Fruit fly (Drosophila melanogaster) whole organism, embryonic: Measurements from ENCODE around the gene Cat.

Experiments
- Atf-2 ChIP-seq: fragments of 200-800 bp; sonication (Bioruptor generic); optimal IDR thresholded peaks from 2 replicates; lab custom pipeline; 2016; ENCODE audit warnings: missing biosample characterization, missing genetic modification characterization
- Atf3 ChIP-seq: fragments of 200-800 bp; sonication (Bioruptor generic); optimal IDR thresholded peaks from 3 replicates; lab custom pipeline; 2016; ENCODE audit warnings: missing biosample characterization, missing genetic modification characterization
- Atf6 ChIP-seq: fragments of 200-800 bp; sonication (Bioruptor generic); IDR thresholded peaks from 2 replicates; pipeline ENCODE4 v1.3.6; 2022; ENCODE audit warnings: missing biosample characterization, missing genetic modification characterization
- CG10147 ChIP-seq: fragments of 200-800 bp; sonication (Bioruptor generic); optimal IDR thresholded peaks from 2 replicates; lab custom pipeline; 2019; ENCODE audit warnings: missing biosample characterization, mild to moderate bottlenecking, missing genetic modification characterization, moderate library complexity
- CG10209 ChIP-seq: fragments of 200-800 bp; sonication (Bioruptor generic); optimal IDR thresholded peaks from 3 replicates; lab custom pipeline; 2017; ENCODE audit warnings: missing biosample characterization, mild to moderate bottlenecking, missing genetic modification characterization, missing genetic modification reagents
- CG10462 ChIP-seq: fragments of 200-800 bp; sonication (Bioruptor generic); optimal IDR thresholded peaks from 2 replicates; lab custom pipeline; 2016; ENCODE audit warnings: missing biosample characterization, missing genetic modification characterization
- CG12219 ChIP-seq: fragments of 200-800 bp; sonication (Bioruptor generic); optimal IDR thresholded peaks from 3 replicates; lab custom pipeline; 2018; ENCODE audit warnings: missing biosample characterization, mild to moderate bottlenecking, missing genetic modification characterization
- CG12391 ChIP-seq: fragments of 200-800 bp; sonication (Bioruptor generic); optimal IDR thresholded peaks from 3 replicates; lab custom pipeline; 2018; ENCODE audit warnings: missing biosample characterization, mild to moderate bottlenecking, missing genetic modification characterization, moderate library complexity
- CG13624 ChIP-seq: fragments of 200-800 bp; sonication (Bioruptor generic); optimal IDR thresholded peaks from 2 replicates; lab custom pipeline; 2016; ENCODE audit warnings: missing biosample characterization, missing genetic modification characterization
- CG14014 ChIP-seq: fragments of 200-800 bp; sonication (Bioruptor generic); IDR thresholded peaks from 2 replicates; pipeline ENCODE4 v1.3.6; 2022; ENCODE audit warnings: missing biosample characterization, missing genetic modification characterization
- CG14441 ChIP-seq: fragments of 200-800 bp; sonication (Bioruptor generic); IDR thresholded peaks from 2 replicates; pipeline ENCODE4 v1.3.6; 2022; ENCODE audit warnings: missing biosample characterization, missing genetic modification characterization
- CG15011 ChIP-seq: fragments of 200-800 bp; sonication (Bioruptor generic); optimal IDR thresholded peaks from 3 replicates; lab custom pipeline; 2018; ENCODE audit warnings: missing biosample characterization, mild to moderate bottlenecking, missing genetic modification characterization
- CG15601 ChIP-seq: fragments of 200-800 bp; sonication (Bioruptor generic); optimal IDR thresholded peaks from 3 replicates; lab custom pipeline; 2019; ENCODE audit warnings: missing biosample characterization, mild to moderate bottlenecking, missing genetic modification characterization, moderate library complexity
- CG1647 ChIP-seq: fragments of 200-800 bp; sonication (Bioruptor generic); optimal IDR thresholded peaks from 3 replicates; lab custom pipeline; 2016; ENCODE audit warnings: missing biosample characterization, missing genetic modification characterization
- CG17186 ChIP-seq: fragments of 200-800 bp; sonication (Bioruptor generic); optimal IDR thresholded peaks from 3 replicates; lab custom pipeline; 2017; ENCODE audit warnings: missing biosample characterization, missing genetic modification reagents, missing genetic modification characterization
- CG17912 ChIP-seq: fragments of 200-800 bp; sonication (Bioruptor generic); optimal IDR thresholded peaks from 2 replicates; lab custom pipeline; 2018; ENCODE audit warnings: missing biosample characterization, mild to moderate bottlenecking, missing genetic modification characterization
- CG18262 ChIP-seq: fragments of 200-800 bp; optimal IDR thresholded peaks from 3 replicates; lab custom pipeline; 2019; ENCODE audit warnings: missing biosample characterization, mild to moderate bottlenecking, missing genetic modification characterization, moderate library complexity
- CG2678 ChIP-seq: fragments of 200-800 bp; sonication (Bioruptor generic); optimal IDR thresholded peaks from 3 replicates; lab custom pipeline; 2019; ENCODE audit warnings: missing biosample characterization, mild to moderate bottlenecking, missing genetic modification characterization, moderate library complexity
- CG33557 ChIP-seq: fragments of 200-800 bp; sonication (Bioruptor generic); optimal IDR thresholded peaks from 2 replicates; lab custom pipeline; 2019; ENCODE audit warnings: missing biosample characterization, mild to moderate bottlenecking, missing genetic modification characterization, moderate library complexity
- CG34422 ChIP-seq: fragments of 200-800 bp; sonication (Bioruptor generic); IDR thresholded peaks from 3 replicates; pipeline ENCODE4 v1.3.6; 2022; ENCODE audit warnings: missing biosample characterization, missing genetic modification characterization
- CG4282 ChIP-seq: fragments of 200-800 bp; sonication (Bioruptor generic); optimal IDR thresholded peaks from 2 replicates; lab custom pipeline; 2016; ENCODE audit warnings: missing biosample characterization, missing genetic modification characterization
- CG6654 ChIP-seq: fragments of 200-800 bp; sonication (Bioruptor generic); optimal IDR thresholded peaks from 2 replicates; lab custom pipeline; 2017; ENCODE audit warnings: missing biosample characterization, mild to moderate bottlenecking, missing genetic modification characterization
- CG6765 ChIP-seq: fragments of 200-800 bp; sonication (Bioruptor generic); optimal IDR thresholded peaks from 3 replicates; lab custom pipeline; 2017; ENCODE audit warnings: missing biosample characterization, mild to moderate bottlenecking, missing genetic modification characterization
- CG9932 ChIP-seq: fragments of 200-800 bp; sonication (Bioruptor generic); IDR thresholded peaks from 2 replicates; pipeline ENCODE4 v1.3.6; 2022; ENCODE audit warnings: missing biosample characterization, missing genetic modification characterization
- CoRest ChIP-seq: fragments of 200-800 bp; sonication (Bioruptor generic); optimal IDR thresholded peaks from 3 replicates; lab custom pipeline; 2018; ENCODE audit warnings: missing biosample characterization, mild to moderate bottlenecking, missing genetic modification characterization, moderate library complexity
- Eip74EF ChIP-seq, 2 experiments: fragments of 200-800 bp in 1 of 2; fragments of >200 bp in 1 of 2; sonication (Bioruptor generic) in 1 of 2; optimal IDR thresholded peaks; 2 replicates each; lab custom pipeline; 2017 to 2019; ENCODE audit warnings: missing biosample characterization in 2 of 2, missing genetic modification characterization in 2 of 2, mild to moderate bottlenecking in 1 of 2, moderate library complexity in 1 of 2
- HLH3B ChIP-seq: fragments of 200-800 bp; sonication (Bioruptor generic); IDR thresholded peaks from 2 replicates; pipeline ENCODE4 v1.3.6; 2022; ENCODE audit warnings: missing biosample characterization, missing genetic modification characterization
- Hsf ChIP-seq: fragments of 200-800 bp; sonication (Bioruptor generic); optimal IDR thresholded peaks from 3 replicates; lab custom pipeline; 2016; ENCODE audit warnings: missing biosample characterization, missing genetic modification characterization
- Lhr ChIP-seq: fragments of 200-800 bp; sonication (Bioruptor generic); optimal IDR thresholded peaks from 3 replicates; lab custom pipeline; 2017; ENCODE audit warnings: mild to moderate bottlenecking, missing biosample characterization, missing genetic modification reagents, missing genetic modification characterization
- Opbp ChIP-seq: fragments of 200-800 bp; sonication (Bioruptor generic); IDR thresholded peaks from 3 replicates; pipeline ENCODE4 v1.3.6; 2022; ENCODE audit warnings: missing biosample characterization, missing genetic modification characterization; ENCODE audit not compliant: partially characterized antibody
- Tbp ChIP-seq: fragments of >200 bp; optimal IDR thresholded peaks from 2 replicates; lab custom pipeline; 2018; ENCODE audit warnings: missing biosample characterization, missing genetic modification characterization
- Xrp1 ChIP-seq: fragments of 200-800 bp; sonication (Bioruptor generic); IDR thresholded peaks from 2 replicates; pipeline ENCODE4 v1.3.6; 2022; ENCODE audit warnings: missing biosample characterization, missing genetic modification characterization
- dan ChIP-seq: fragments of 200-800 bp; sonication (Bioruptor generic); IDR thresholded peaks from 2 replicates; pipeline ENCODE4 v1.3.6; 2022; ENCODE audit warnings: missing biosample characterization, missing genetic modification characterization
- dimm ChIP-seq: fragments of 200-800 bp; sonication (Bioruptor generic); IDR thresholded peaks from 2 replicates; pipeline ENCODE4 v1.3.6; 2022; ENCODE audit warnings: missing biosample characterization, missing genetic modification characterization
- eyg ChIP-seq: fragments of 200-800 bp; sonication (Bioruptor generic); optimal IDR thresholded peaks from 3 replicates; lab custom pipeline; 2016; ENCODE audit warnings: missing biosample characterization, missing genetic modification characterization
- lola ChIP-seq, 3 experiments: fragments of >200 bp in 2 of 3; fragments of 200-800 bp in 1 of 3; sonication (Bioruptor generic) in 1 of 3; optimal IDR thresholded peaks; 2 replicates each; lab custom pipeline; 2017 to 2019; ENCODE audit warnings: missing biosample characterization in 3 of 3, missing genetic modification characterization in 3 of 3, mild to moderate bottlenecking in 1 of 3, moderate library complexity in 1 of 3
- nerfin-1 ChIP-seq: fragments of 200-800 bp; sonication (Bioruptor generic); optimal IDR thresholded peaks from 3 replicates; lab custom pipeline; 2019; ENCODE audit warnings: missing biosample characterization, mild to moderate bottlenecking, missing genetic modification characterization, moderate library complexity
- nmo ChIP-seq: fragments of 200-800 bp; sonication (Bioruptor generic); optimal IDR thresholded peaks from 2 replicates; lab custom pipeline; 2018; ENCODE audit warnings: missing biosample characterization, mild to moderate bottlenecking, missing genetic modification characterization, moderate library complexity
- nom ChIP-seq: fragments of 200-800 bp; sonication (Bioruptor generic); optimal IDR thresholded peaks from 2 replicates; lab custom pipeline; 2017; ENCODE audit warnings: missing biosample characterization, missing genetic modification characterization, mild to moderate bottlenecking, moderate library complexity, missing genetic modification reagents
- onecut ChIP-seq: fragments of 200-800 bp; sonication (Bioruptor generic); IDR thresholded peaks from 2 replicates; pipeline ENCODE4 v1.3.6; 2022; ENCODE audit warnings: missing biosample characterization, missing genetic modification characterization
- pnt ChIP-seq: fragments of 200-800 bp; sonication (Bioruptor generic); optimal IDR thresholded peaks from 3 replicates; lab custom pipeline; 2016; ENCODE audit warnings: missing biosample characterization, missing genetic modification characterization
- pros ChIP-seq: fragments of 200-800 bp; sonication (Bioruptor generic); optimal IDR thresholded peaks from 3 replicates; lab custom pipeline; 2019; ENCODE audit warnings: missing biosample characterization, mild to moderate bottlenecking, missing genetic modification characterization, moderate library complexity
- sim ChIP-seq: fragments of 200-800 bp; sonication (Bioruptor generic); IDR thresholded peaks from 2 replicates; pipeline ENCODE4 v1.3.6; 2022; ENCODE audit warnings: missing biosample characterization, missing genetic modification characterization
- sug ChIP-seq: fragments of 200-800 bp; optimal IDR thresholded peaks from 2 replicates; lab custom pipeline; 2019; ENCODE audit warnings: missing biosample characterization, mild to moderate bottlenecking, missing genetic modification characterization, moderate library complexity
- twi ChIP-seq: fragments of 200-800 bp; optimal IDR thresholded peaks from 2 replicates; lab custom pipeline; 2019; ENCODE audit warnings: missing biosample characterization, mild to moderate bottlenecking, missing genetic modification characterization, moderate library complexity
- tx ChIP-seq: fragments of 200-800 bp; sonication (Bioruptor generic); optimal IDR thresholded peaks from 2 replicates; lab custom pipeline; 2016; ENCODE audit warnings: missing biosample characterization, missing genetic modification characterization
- wdn ChIP-seq: fragments of 200-800 bp; sonication (Bioruptor generic); IDR thresholded peaks from 2 replicates; pipeline ENCODE4 v1.3.6; 2022; ENCODE audit warnings: missing biosample characterization, missing genetic modification characterization
- zf30C ChIP-seq: fragments of 200-800 bp; sonication (Bioruptor generic); optimal IDR thresholded peaks from 3 replicates; lab custom pipeline; 2018; ENCODE audit warnings: missing biosample characterization, mild to moderate bottlenecking, missing genetic modification characterization

The Cat gene

DNA sequence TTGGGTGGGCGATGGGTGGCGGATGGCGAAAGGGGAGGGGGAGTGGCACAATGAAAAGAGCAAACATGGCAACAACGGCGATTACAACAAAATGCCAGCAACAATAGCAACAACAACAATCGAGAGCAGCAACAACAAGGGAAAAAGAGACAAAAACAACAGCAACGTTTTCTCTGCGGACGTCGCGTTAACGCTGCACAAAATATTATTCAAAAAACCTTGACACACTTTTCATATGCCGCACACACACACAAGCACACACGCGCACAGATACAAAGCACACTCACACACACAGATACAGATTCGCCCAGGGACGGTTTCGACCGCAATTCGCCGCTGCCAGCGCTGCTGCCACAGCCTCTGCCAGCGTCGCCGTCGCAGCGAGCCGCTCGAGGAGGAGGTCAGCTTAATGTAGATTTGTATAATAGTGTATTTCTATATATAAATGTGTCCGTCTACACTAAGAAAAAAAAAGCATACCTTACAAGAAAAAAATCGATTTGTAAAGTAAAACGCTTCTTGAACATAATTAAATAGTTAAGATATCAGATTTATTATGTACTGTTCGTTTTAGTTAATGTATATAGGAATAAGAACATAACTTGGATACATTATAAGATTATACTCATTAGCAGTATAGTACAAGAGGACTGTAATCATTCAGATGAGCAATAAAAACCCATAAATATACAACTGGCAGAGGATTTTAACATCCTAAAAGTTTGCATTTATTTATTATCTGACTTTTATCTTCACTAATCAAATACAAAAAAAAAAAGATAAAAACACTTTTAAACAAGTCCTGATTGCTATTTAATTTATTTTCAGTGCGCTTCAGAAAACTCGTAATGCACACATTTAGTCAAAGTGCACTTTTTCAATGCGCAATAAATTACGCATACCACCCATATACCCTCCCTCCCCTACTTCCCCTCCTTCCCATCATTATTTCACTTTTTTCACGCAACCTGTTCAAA, 40.5 kb upstream of the Cat start (continued):
- TF ChIP-seq CG10147 (GFP tag; lab: Kevin White, UChicago), result peak; percentile 22
- no peak for TF ChIP-seq CG15601 (tag; lab: Kevin White, UChicago)
- no peak for TF ChIP-seq zf30C (GFP tag; lab: Kevin White, UChicago)
- TF ChIP-seq onecut (GFP tag; lab: Robert Waterston, UW), result peak; percentile 54
- TF ChIP-seq nmo, result peak; percentile 74
- no peak for TF ChIP-seq CG17912
- peak; percentile 70 for TF ChIP-seq CG10209 (GFP tag; lab: Kevin White, UChicago)
- peak; percentile 61; the same call in 1 of the 2 replicates for TF ChIP-seq HLH3B (GFP tag; lab: Robert Waterston, UW)
- TF ChIP-seq CG17186 (GFP tag; lab: Kevin White, UChicago), result no peak
- TF ChIP-seq lola (GFP tag; optimal IDR thresholded peaks at IDR 0.05; lab: Kevin White, UChicago), result no peak
- TF ChIP-seq tx (GFP tag; lab: Kevin White, UChicago), result no peak
- peak; percentile 82 for TF ChIP-seq CG2678
- peak; percentile 82 for TF ChIP-seq CoRest (tag; lab: Kevin White, UChicago)
- peak; percentile 54 for TF ChIP-seq CG6765 (GFP tag; lab: Kevin White, UChicago)
- peak; percentile 67 for TF ChIP-seq CG12391 (tag; lab: Kevin White, UChicago)
- peak; percentile 31 for TF ChIP-seq Hsf
- TF ChIP-seq Atf-2 (GFP tag; lab: Kevin White, UChicago), result peak; percentile 23
- no peak for TF ChIP-seq Opbp
- TF ChIP-seq CG34422 (GFP tag; lab: Robert Waterston, UW), result peak; percentile 57; the same call in 2 of the 3 replicates
- TF ChIP-seq CG18262 (tag; lab: Kevin White, UChicago), result peak; percentile 27
- TF ChIP-seq pros (GFP tag; lab: Kevin White, UChicago), result no peak
- peak; percentile 40 for TF ChIP-seq CG14441
- no peak for TF ChIP-seq CG13624 (GFP tag; lab: Kevin White, UChicago)
- TF ChIP-seq twi (tag; lab: Kevin White, UChicago), result no peak
- no peak for TF ChIP-seq Lhr (GFP tag; lab: Kevin White, UChicago)
- no peak for TF ChIP-seq CG4282 (GFP tag; lab: Kevin White, UChicago)
- peak; percentile 55; the same call in 1 of the 2 replicates for TF ChIP-seq CG14014
- TF ChIP-seq sim (GFP tag; lab: Robert Waterston, UW), result no peak
- TF ChIP-seq CG6654 (GFP tag; lab: Kevin White, UChicago), result no peak
- peak; percentile 4 for TF ChIP-seq CG15011 (GFP tag; lab: Kevin White, UChicago)
- TF ChIP-seq CG10462, result no peak
- no peak for TF ChIP-seq CG33557 (GFP tag; lab: Kevin White, UChicago)
- peak; percentile 32; the same call in 1 of the 2 replicates for TF ChIP-seq Xrp1 (GFP tag; lab: Robert Waterston, UW)
- peak; percentile 18 for TF ChIP-seq sug
- TF ChIP-seq Atf3 (GFP tag; lab: Kevin White, UChicago), result peak; percentile 17
- peak in 1 of 2 experiments; percentile 64 for TF ChIP-seq Eip74EF (GFP tag; optimal IDR thresholded peaks at IDR 0.05; lab: Kevin White, UChicago)
- TF ChIP-seq nerfin-1 (tag; lab: Kevin White, UChicago), result peak; percentile 52
- peak; percentile 14 for TF ChIP-seq nom
- no peak for TF ChIP-seq wdn (GFP tag; lab: Robert Waterston, UW)
- no peak for TF ChIP-seq CG9932 (GFP tag; lab: Robert Waterston, UW)
- peak; percentile 47 for TF ChIP-seq dimm
- TF ChIP-seq Atf6 (GFP tag; lab: Robert Waterston, UW), result peak; percentile 58; the same call in 1 of the 2 replicates
- TF ChIP-seq Tbp (GFP tag; lab: Kevin White, UChicago), result no peak
- peak; percentile 1 for TF ChIP-seq eyg (GFP tag; lab: Kevin White, UChicago)
- TF ChIP-seq CG12219 (GFP tag; lab: Kevin White, UChicago), result peak; percentile 42
- TF ChIP-seq dan (GFP tag; lab: Robert Waterston, UW), result no peak
- TF ChIP-seq CG1647 (GFP tag; lab: Kevin White, UChicago), result no peak
- TF ChIP-seq pnt, result peak; percentile 6
